Worm (Caenorhabditis elegans) whole organism, L1 larva: ENCODE measurements around the gene clec-35.

Source experiments
- hpl-2 ChIP-seq: fragments of 150-350 bp; optimal IDR thresholded peaks from 2 replicates; lab custom pipeline; 2014; ENCODE audit warnings: missing biosample characterization, missing genetic modification reagents, missing genetic modification characterization
- nhr-11 ChIP-seq: fragments of 150-350 bp; optimal IDR thresholded peaks from 2 replicates; lab custom pipeline; 2014; ENCODE audit warnings: missing biosample characterization, missing genetic modification characterization
- snu-23 ChIP-seq: sonication (generic microtip); optimal IDR thresholded peaks from 2 replicates; lab custom pipeline; 2016; ENCODE audit warnings: missing genetic modification characterization, missing compliant biosample characterization
- tbx-2 ChIP-seq: sonication (generic microtip); optimal IDR thresholded peaks from 2 replicates; lab custom pipeline; 2016; ENCODE audit warnings: missing genetic modification characterization, missing compliant biosample characterization
- ztf-4 ChIP-seq: fragments of 150-350 bp; optimal IDR thresholded peaks from 2 replicates; lab custom pipeline; 2014; ENCODE audit warnings: missing biosample characterization, missing genetic modification characterization

- TF ChIP-seq tbx-2 (tag; lab: Kevin White, UChicago) (no peak), snu-23 (GFP tag; lab: Kevin White, UChicago) (no peak), ztf-4 (tag; lab: Kevin White, UChicago) (no peak), hpl-2 (no peak), nhr-11 (tag; lab: Kevin White, UChicago) (no peak)
These were observed 39.6 kb upstream of the clec-35 start, which contains the start of gene F09C6.15 for ce11 chrV:16893440-16893839.
